In genomic region chrX:5770730-5771181, dm6 we compare ENCODE assay signal across 5 fruit fly cellular contexts.
TF ChIP-seq lines count a peak whose summit lies in the region.

TSS of gene CG3097 (minus strand) at chrX:5770780.

- TF ChIP-seq CTCF in whole organism, embryonic (GFP tag; optimal IDR thresholded peaks at IDR 0.05; lab: Kevin White, UChicago) = no peak

TF ChIP-seq in whole organism, 6 proteins besides CTCF, POLR2A, EP300 and RAD21:
- TF ChIP-seq CG8478 (optimal IDR thresholded peaks at IDR 0.05; lab: Kevin White, UChicago) (no peak), psq (optimal IDR thresholded peaks at IDR 0.05; lab: Kevin White, UChicago) (no peak), Dll (optimal IDR thresholded peaks at IDR 0.05; lab: Kevin White, UChicago) (peak; percentile 5)

TF ChIP-seq in whole organism, adult, 20 proteins besides CTCF, POLR2A, EP300 and RAD21:
- no peak for TF ChIP-seq CG5204 (GFP tag; optimal IDR thresholded peaks at IDR 0.05; lab: Kevin White, UChicago)
- peak; percentile 81 for TF ChIP-seq pad (GFP tag; optimal IDR thresholded peaks at IDR 0.05; lab: Kevin White, UChicago)

TF ChIP-seq in whole organism, embryonic, 481 proteins besides CTCF, POLR2A, EP300 and RAD21 (continues in another document):
- peak; percentile 29; the same call in 1 of the 3 replicates for TF ChIP-seq gce (GFP tag; IDR thresholded peaks at IDR 0.05; lab: Robert Waterston, UW)
- TF ChIP-seq stc (GFP tag; IDR thresholded peaks at IDR 0.05; lab: Robert Waterston, UW) = no peak
- TF ChIP-seq HLH4C (GFP tag; IDR thresholded peaks at IDR 0.05; lab: Robert Waterston, UW; ENCODE audit: partially characterized antibody) = 0 out of 3 replicates have a peak, but pooled peaks have one; percentile 31
- no peak for TF ChIP-seq fd102C (GFP tag; optimal IDR thresholded peaks at IDR 0.05; lab: Kevin White, UChicago)
- no peak for TF ChIP-seq zen2 (GFP tag; IDR thresholded peaks at IDR 0.05; lab: Robert Waterston, UW; ENCODE audit: partially characterized antibody)
- no peak for TF ChIP-seq Vsx1 (GFP tag; optimal IDR thresholded peaks at IDR 0.05; lab: Kevin White, UChicago)
- peak; percentile 59; the same call in 2 of the 3 replicates for TF ChIP-seq Opbp (GFP tag; IDR thresholded peaks at IDR 0.05; lab: Robert Waterston, UW; ENCODE audit: partially characterized antibody)
- no peak for TF ChIP-seq CG2129 (GFP tag; IDR thresholded peaks at IDR 0.05; lab: Robert Waterston, UW; ENCODE audit: partially characterized antibody)
- TF ChIP-seq Hr78 (GFP tag; optimal IDR thresholded peaks at IDR 0.05; lab: Kevin White, UChicago) = peak in 1 of 2 experiments; percentile 40
- peak; percentile 24 for TF ChIP-seq nom (GFP tag; optimal IDR thresholded peaks at IDR 0.05; lab: Kevin White, UChicago)
- peak; percentile 25 for TF ChIP-seq cg (GFP tag; optimal IDR thresholded peaks at IDR 0.05; lab: Kevin White, UChicago)
- TF ChIP-seq B-H1 (GFP tag; IDR thresholded peaks at IDR 0.05; lab: Robert Waterston, UW) = no peak
- no peak for TF ChIP-seq bsh (GFP tag; optimal IDR thresholded peaks at IDR 0.05; lab: Kevin White, UChicago)
- peak; percentile 11 to 91 for TF ChIP-seq Trl (optimal IDR thresholded peaks at IDR 0.05; lab: Kevin White, UChicago)
- TF ChIP-seq Trl (GFP tag; optimal IDR thresholded peaks at IDR 0.05; lab: Kevin White, UChicago) = no peak
- peak; percentile 100 for TF ChIP-seq crol (GFP tag; IDR thresholded peaks at IDR 0.05; lab: Robert Waterston, UW)
- peak; percentile 74 for TF ChIP-seq kni (GFP tag; optimal IDR thresholded peaks at IDR 0.05; lab: Kevin White, UChicago)
- TF ChIP-seq klu (GFP tag; IDR thresholded peaks at IDR 0.05; lab: Robert Waterston, UW) = peak; percentile 76
- peak; percentile 99 for TF ChIP-seq z (GFP tag; IDR thresholded peaks at IDR 0.05; lab: Robert Waterston, UW)
- no peak for TF ChIP-seq CG3726 (GFP tag; IDR thresholded peaks at IDR 0.05; lab: Robert Waterston, UW)
- TF ChIP-seq HmgD (GFP tag; optimal IDR thresholded peaks at IDR 0.05; lab: Kevin White, UChicago) = peak; percentile 6
- 0 out of 2 replicates have a peak, but pooled peaks have one; percentile 8 for TF ChIP-seq nerfin-2 (GFP tag; IDR thresholded peaks at IDR 0.05; lab: Robert Waterston, UW; ENCODE audit: partially characterized antibody)
- TF ChIP-seq vvl (GFP tag; IDR thresholded peaks at IDR 0.05; lab: Robert Waterston, UW) = peak; percentile 53; the same call in 1 of the 2 replicates
- TF ChIP-seq sna (GFP tag; IDR thresholded peaks at IDR 0.05; lab: Robert Waterston, UW; ENCODE audit: partially characterized antibody) = peak; percentile 46; the same call in 1 of the 2 replicates
- TF ChIP-seq CG34422 (GFP tag; IDR thresholded peaks at IDR 0.05; lab: Robert Waterston, UW) = no peak
- peak; percentile 52 for TF ChIP-seq HLHmδ (GFP tag; optimal IDR thresholded peaks at IDR 0.05; lab: Kevin White, UChicago)

TF ChIP-seq in whole organism, prepupa, 60 proteins besides CTCF, POLR2A, EP300 and RAD21 (continues in another document):
- TF ChIP-seq CG3919 (GFP tag; optimal IDR thresholded peaks at IDR 0.05; lab: Kevin White, UChicago) (peak; percentile 10), spab (GFP tag; optimal IDR thresholded peaks at IDR 0.05; lab: Kevin White, UChicago) (no peak), Met (GFP tag; optimal IDR thresholded peaks at IDR 0.05; lab: Kevin White, UChicago) (no peak), Hr4 (GFP tag; optimal IDR thresholded peaks at IDR 0.05; lab: Kevin White, UChicago) (no peak), CG11902 (GFP tag; optimal IDR thresholded peaks at IDR 0.05; lab: Kevin White, UChicago) (no peak), Ets21C (GFP tag; optimal IDR thresholded peaks at IDR 0.05; lab: Kevin White, UChicago) (no peak), pdm3 (GFP tag; optimal IDR thresholded peaks at IDR 0.05; lab: Kevin White, UChicago) (no peak), Lpt (GFP tag; optimal IDR thresholded peaks at IDR 0.05; lab: Kevin White, UChicago) (no peak), cyc (GFP tag; optimal IDR thresholded peaks at IDR 0.05; lab: Kevin White, UChicago) (no peak), CG11294 (GFP tag; IDR thresholded peaks at IDR 0.05; lab: Robert Waterston, UW) (0 out of 2 replicates have a peak, but pooled peaks have one; percentile 30), net (GFP tag; optimal IDR thresholded peaks at IDR 0.05; lab: Kevin White, UChicago) (peak; percentile 5), CG16779 (tag; optimal IDR thresholded peaks at IDR 0.05; lab: Kevin White, UChicago) (no peak), CG3032 (tag; optimal IDR thresholded peaks at IDR 0.05; lab: Kevin White, UChicago) (no peak), CG6163 (GFP tag; IDR thresholded peaks at IDR 0.05; lab: Robert Waterston, UW) (peak; percentile 23; the same call in 1 of the 3 replicates), CG8119 (GFP tag; IDR thresholded peaks at IDR 0.05; lab: Robert Waterston, UW) (no peak), Blimp-1 (GFP tag; optimal IDR thresholded peaks at IDR 0.05; lab: Kevin White, UChicago) (no peak), dac (GFP tag; optimal IDR thresholded peaks at IDR 0.05; lab: Kevin White, UChicago) (no peak), Eip93F (GFP tag; optimal IDR thresholded peaks at IDR 0.05; lab: Kevin White, UChicago) (no peak), vri (GFP tag; optimal IDR thresholded peaks at IDR 0.05; lab: Kevin White, UChicago) (no peak), ss (GFP tag; optimal IDR thresholded peaks at IDR 0.05; lab: Kevin White, UChicago) (peak; percentile 22 to 30), Gug (GFP tag; IDR thresholded peaks at IDR 0.05; lab: Robert Waterston, UW) (no peak), CG10669 (GFP tag; optimal IDR thresholded peaks at IDR 0.05; lab: Kevin White, UChicago) (no peak), eg (GFP tag; IDR thresholded peaks at IDR 0.05; lab: Robert Waterston, UW) (0 out of 3 replicates have a peak, but pooled peaks have one; percentile 39), achi (GFP tag; optimal IDR thresholded peaks at IDR 0.05; lab: Kevin White, UChicago) (no peak), Hr38 (GFP tag; optimal IDR thresholded peaks at IDR 0.05; lab: Kevin White, UChicago) (no peak), Sox15 (GFP tag; optimal IDR thresholded peaks at IDR 0.05; lab: Kevin White, UChicago) (no peak), topi (GFP tag; optimal IDR thresholded peaks at IDR 0.05; lab: Kevin White, UChicago) (no peak), Eip78C (GFP tag; lab: Kevin White, UChicago) (peak; percentile 51), CG6276 (GFP tag; optimal IDR thresholded peaks at IDR 0.05; lab: Kevin White, UChicago) (no peak), CG7368 (GFP tag; optimal IDR thresholded peaks at IDR 0.05; lab: Kevin White, UChicago) (no peak), CG34406 (GFP tag; optimal IDR thresholded peaks at IDR 0.05; lab: Kevin White, UChicago) (no peak), fd85E (GFP tag; optimal IDR thresholded peaks at IDR 0.05; lab: Kevin White, UChicago) (no peak)

TF ChIP-seq in whole organism, pupa, 21 proteins besides CTCF, POLR2A, EP300 and RAD21:
- TF ChIP-seq Ets98B (GFP tag; IDR thresholded peaks at IDR 0.05; lab: Robert Waterston, UW) (peak; percentile 47; the same call in 1 of the 2 replicates), CG13204 (GFP tag; optimal IDR thresholded peaks at IDR 0.05; lab: Kevin White, UChicago) (peak; percentile 43), rn (GFP tag; IDR thresholded peaks at IDR 0.05; lab: Robert Waterston, UW) (no peak), Pif1A (GFP tag; optimal IDR thresholded peaks at IDR 0.05; lab: Kevin White, UChicago) (peak; percentile 7), EcR (GFP tag; optimal IDR thresholded peaks at IDR 0.05; lab: Kevin White, UChicago) (peak; percentile 44), fd96Ca (GFP tag; IDR thresholded peaks at IDR 0.05; lab: Robert Waterston, UW) (peak; percentile 42; the same call in 1 of the 3 replicates), CG4496 (GFP tag; IDR thresholded peaks at IDR 0.05; lab: Robert Waterston, UW) (peak; percentile 36; the same call in 1 of the 3 replicates), Snoo (tag; optimal IDR thresholded peaks at IDR 0.05; lab: Kevin White, UChicago) (no peak)
TF ChIP-seq in whole organism, pupa: peak in this region for 6.
